Fruit fly (Drosophila melanogaster): ENCODE results near the gene COX7A.

DNA sequence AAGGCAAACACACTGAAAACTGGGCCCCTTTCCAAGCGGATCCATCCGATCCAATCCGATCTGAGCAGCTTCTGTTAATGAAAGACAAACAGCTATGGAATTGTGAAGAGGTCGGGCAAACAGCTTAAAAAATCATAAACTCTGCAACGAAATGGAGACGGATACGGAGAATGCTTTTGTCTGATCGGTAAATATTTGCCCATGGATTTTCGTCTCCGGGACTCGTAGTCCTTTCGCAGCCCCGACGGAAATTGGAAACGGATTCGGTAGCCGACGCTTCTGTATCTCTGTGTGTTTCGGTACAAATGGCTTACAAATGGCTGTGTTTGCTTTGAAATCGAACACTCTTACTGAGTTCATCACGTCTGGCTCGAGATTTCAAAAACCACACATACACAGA, 14.0 kb downstream of the COX7A start:
- TF ChIP-seq CG4282 (GFP tag; optimal IDR thresholded peaks at IDR 0.05): no peak
- no peak for TF ChIP-seq YL-1 (GFP tag; optimal IDR thresholded peaks at IDR 0.05)
- TF ChIP-seq cas (GFP tag; IDR thresholded peaks at IDR 0.05): no peak
